Worm (Caenorhabditis elegans) whole organism, young adult: Measurements from ENCODE around the gene lpin-1.
A peak's percentile ranks its signal among the peaks of the same experiment; 100 is the strongest.

Source experiments
- B0035.1 ChIP-seq: sonication (generic microtip); optimal IDR thresholded peaks from 2 replicates; lab custom pipeline; 2016; ENCODE audit warnings: missing genetic modification characterization, mild to moderate bottlenecking, missing compliant biosample characterization, missing genotype, missing genetic modification reagents
- F10E7.11 ChIP-seq: sonication (generic microtip); optimal IDR thresholded peaks from 2 replicates; lab custom pipeline; 2017; ENCODE audit warnings: mild to moderate bottlenecking, missing genetic modification characterization, moderate library complexity, missing compliant biosample characterization
- F22D6.2 ChIP-seq: sonication (generic microtip); optimal IDR thresholded peaks from 2 replicates; lab custom pipeline; 2016; ENCODE audit warnings: mild to moderate bottlenecking, missing genetic modification characterization, missing compliant biosample characterization
- F23B12.7 ChIP-seq: sonication (generic microtip); optimal IDR thresholded peaks from 2 replicates; lab custom pipeline; 2017; ENCODE audit warnings: missing genetic modification characterization, mild to moderate bottlenecking, missing compliant biosample characterization, antibody characterized with exemption, moderate library complexity; ENCODE audit not compliant: insufficient read depth
- F39B2.1 ChIP-seq: fragments of 200-800 bp; sonication (Bioruptor generic); IDR thresholded peaks from 2 replicates; pipeline ENCODE4 v1.3.6; 2022; ENCODE audit warnings: missing genetic modification reagents, missing genetic modification characterization, missing compliant biosample characterization
- F55B11.4 ChIP-seq: sonication (generic microtip); optimal IDR thresholded peaks from 2 replicates; lab custom pipeline; 2016; ENCODE audit warnings: missing compliant biosample characterization, missing genetic modification characterization, borderline replicate concordance; ENCODE audit not compliant: insufficient read depth
- K12H6.12 ChIP-seq: fragments of 200-800 bp; sonication (Bioruptor generic); optimal IDR thresholded peaks from 2 replicates; lab custom pipeline; 2018; ENCODE audit warnings: mild to moderate bottlenecking, missing genetic modification characterization, missing compliant biosample characterization
- T07F8.4 ChIP-seq: sonication (generic microtip); optimal IDR thresholded peaks from 2 replicates; lab custom pipeline; 2016; ENCODE audit warnings: mild to moderate bottlenecking, missing genetic modification characterization, moderate library complexity, missing compliant biosample characterization
- T26A5.8 ChIP-seq: sonication (generic microtip); optimal IDR thresholded peaks from 2 replicates; lab custom pipeline; 2016; ENCODE audit warnings: missing genetic modification characterization, missing compliant biosample characterization
- Y53G8AR.9 ChIP-seq: fragments of 200-800 bp; sonication (Bioruptor generic); conservative IDR thresholded peaks from 2 replicates; pipeline ENCODE4 v1.3.6; 2022; ENCODE audit warnings: missing genetic modification reagents, missing genetic modification characterization, missing compliant biosample characterization
- akir-1 ChIP-seq: fragments of 200-800 bp; sonication (Bioruptor generic); optimal IDR thresholded peaks from 2 replicates; lab custom pipeline; 2018; ENCODE audit warnings: mild to moderate bottlenecking, missing genetic modification characterization, moderate library complexity, missing compliant biosample characterization
- ama-1 ChIP-seq, 3 experiments: fragments of 150-350 bp in 1 of 3; sonication (generic microtip) in 2 of 3; optimal IDR thresholded peaks; 2 replicates each; lab custom pipeline; 2014 to 2018; ENCODE audit warnings: missing biosample characterization in 2 of 3, missing genetic modification characterization in 2 of 3, missing genetic modification reagents in 2 of 3
- athp-1 ChIP-seq: sonication (generic microtip); optimal IDR thresholded peaks from 2 replicates; lab custom pipeline; 2017; ENCODE audit warnings: mild to moderate bottlenecking, missing genetic modification characterization, missing compliant biosample characterization
- attf-5 ChIP-seq: fragments of 200-800 bp; sonication (Bioruptor generic); optimal IDR thresholded peaks from 2 replicates; lab custom pipeline; 2018; ENCODE audit warnings: mild to moderate bottlenecking, missing genetic modification characterization, missing compliant biosample characterization
- attf-6 ChIP-seq: fragments of 200-800 bp; sonication (Bioruptor generic); IDR thresholded peaks from 2 replicates; pipeline ENCODE4 v1.3.6; 2022; ENCODE audit warnings: missing genetic modification reagents, missing genetic modification characterization, missing compliant biosample characterization
- bed-1 ChIP-seq: fragments of 200-800 bp; sonication (Bioruptor generic); IDR thresholded peaks from 2 replicates; pipeline ENCODE4 v1.3.6; 2022; ENCODE audit warnings: missing genetic modification reagents, missing genetic modification characterization, missing compliant biosample characterization
- ceh-100 ChIP-seq: fragments of 200-800 bp; sonication (Bioruptor generic); IDR thresholded peaks from 2 replicates; pipeline ENCODE4 v1.3.6; 2022; ENCODE audit warnings: missing genetic modification reagents, missing genetic modification characterization, missing compliant biosample characterization
- chd-7 ChIP-seq: sonication (generic microtip); optimal IDR thresholded peaks from 2 replicates; lab custom pipeline; 2016; ENCODE audit warnings: mild to moderate bottlenecking, missing genetic modification characterization, moderate library complexity, missing compliant biosample characterization
- die-1 ChIP-seq: sonication (generic microtip); optimal IDR thresholded peaks from 2 replicates; lab custom pipeline; 2016; ENCODE audit warnings: missing genotype, mild to moderate bottlenecking, missing genetic modification characterization, missing compliant biosample characterization
- efl-1 ChIP-seq: fragments of 150-350 bp; optimal IDR thresholded peaks from 2 replicates; lab custom pipeline; 2014; ENCODE audit warnings: missing biosample characterization, missing genetic modification reagents, missing genetic modification characterization
- egl-18 ChIP-seq: fragments of 200-800 bp; sonication (Bioruptor generic); IDR thresholded peaks from 2 replicates; pipeline ENCODE4 v1.3.6; 2022; ENCODE audit warnings: missing genetic modification reagents, missing genetic modification characterization, missing compliant biosample characterization
- egrh-3 ChIP-seq: fragments of 200-800 bp; sonication (Bioruptor generic); IDR thresholded peaks from 2 replicates; pipeline ENCODE4 v1.3.6; 2022; ENCODE audit warnings: missing genetic modification reagents, missing genetic modification characterization, missing compliant biosample characterization
- ekl-4 ChIP-seq: fragments of 200-800 bp; sonication (Bioruptor generic); IDR thresholded peaks from 2 replicates; pipeline ENCODE4 v1.3.6; 2022; ENCODE audit warnings: missing genetic modification reagents, missing genetic modification characterization, missing compliant biosample characterization
- ets-4 ChIP-seq: fragments of 200-800 bp; sonication (Bioruptor generic); optimal IDR thresholded peaks from 2 replicates; lab custom pipeline; 2018; ENCODE audit warnings: mild to moderate bottlenecking, missing genetic modification characterization, missing compliant biosample characterization
- fkh-3 ChIP-seq: sonication (generic microtip); optimal IDR thresholded peaks from 2 replicates; lab custom pipeline; 2016; ENCODE audit warnings: mild to moderate bottlenecking, missing genetic modification characterization, missing compliant biosample characterization
- hlh-26 ChIP-seq: fragments of 200-800 bp; sonication (Bioruptor generic); conservative IDR thresholded peaks from 2 replicates; pipeline ENCODE4 v1.3.6; 2022; ENCODE audit warnings: missing genetic modification reagents, missing genetic modification characterization, missing compliant biosample characterization
- hmg-1.2 ChIP-seq: fragments of 200-800 bp; sonication (Bioruptor generic); IDR thresholded peaks from 2 replicates; pipeline ENCODE4 v1.3.6; 2022; ENCODE audit warnings: missing genetic modification reagents, missing genetic modification characterization, missing compliant biosample characterization
- hmg-20 ChIP-seq: fragments of 200-800 bp; sonication (Bioruptor generic); IDR thresholded peaks from 2 replicates; pipeline ENCODE4 v1.3.6; 2022; ENCODE audit warnings: missing genetic modification reagents, missing genetic modification characterization, missing compliant biosample characterization
- let-526 ChIP-seq: fragments of 200-800 bp; sonication (Bioruptor generic); IDR thresholded peaks from 2 replicates; pipeline ENCODE4 v1.3.6; 2022; ENCODE audit warnings: missing genetic modification reagents, missing genetic modification characterization, missing compliant biosample characterization
- lin-35 ChIP-seq, 3 experiments: fragments of 150-350 bp in 2 of 3; sonication (generic microtip) in 1 of 3; optimal IDR thresholded peaks; 2 replicates each; lab custom pipeline; 2014 to 2018; ENCODE audit warnings: missing biosample characterization in 3 of 3, missing genetic modification characterization in 3 of 3, missing genetic modification reagents in 3 of 3
- lin-40 ChIP-seq: sonication (generic microtip); optimal IDR thresholded peaks from 2 replicates; lab custom pipeline; 2016; ENCODE audit warnings: missing genetic modification characterization, mild to moderate bottlenecking, missing compliant biosample characterization, missing genotype, missing genetic modification reagents
- madf-10 ChIP-seq: sonication (generic microtip); optimal IDR thresholded peaks from 2 replicates; lab custom pipeline; 2016; ENCODE audit warnings: mild to moderate bottlenecking, missing genetic modification characterization, missing compliant biosample characterization
- mcd-1 ChIP-seq: fragments of 200-800 bp; sonication (Bioruptor generic); IDR thresholded peaks from 2 replicates; pipeline ENCODE4 v1.3.6; 2022; ENCODE audit warnings: missing genetic modification reagents, missing genetic modification characterization, missing compliant biosample characterization
- mxl-1 ChIP-seq: sonication (generic microtip); optimal IDR thresholded peaks from 2 replicates; lab custom pipeline; 2016; ENCODE audit warnings: missing genetic modification characterization, missing compliant biosample characterization
- nhr-179 ChIP-seq: sonication (generic microtip); optimal IDR thresholded peaks from 2 replicates; lab custom pipeline; 2016; ENCODE audit warnings: mild to moderate bottlenecking, missing genetic modification characterization, missing compliant biosample characterization
- nhr-27 ChIP-seq: fragments of 200-800 bp; sonication (Bioruptor generic); optimal IDR thresholded peaks from 2 replicates; lab custom pipeline; 2018; ENCODE audit warnings: mild to moderate bottlenecking, missing genetic modification characterization, moderate library complexity, missing compliant biosample characterization
- rpc-1 ChIP-seq, 2 experiments: fragments of 150-350 bp in 1 of 2; sonication (generic microtip) in 1 of 2; optimal IDR thresholded peaks; 2 replicates each; lab custom pipeline; 2014 to 2018; ENCODE audit warnings: missing biosample characterization in 1 of 2, missing genetic modification characterization in 1 of 2, missing genetic modification reagents in 1 of 2, missing genotype in 1 of 2
- sdz-38 ChIP-seq: sonication (generic microtip); optimal IDR thresholded peaks from 2 replicates; lab custom pipeline; 2016; ENCODE audit warnings: missing genotype, missing genetic modification characterization, missing compliant biosample characterization
- snpc-3.4 ChIP-seq: sonication (generic microtip); optimal IDR thresholded peaks from 2 replicates; lab custom pipeline; 2017; ENCODE audit warnings: missing genetic modification characterization, mild to moderate bottlenecking, missing compliant biosample characterization, antibody characterized with exemption, moderate library complexity, missing genotype, missing genetic modification reagents
- snpc-4 ChIP-seq, 5 experiments: fragments of 150-350 bp in 1 of 5; sonication (generic microtip) in 4 of 5; optimal IDR thresholded peaks; 2 replicates each; lab custom pipeline; 2014 to 2018; ENCODE audit warnings: missing genetic modification characterization in 5 of 5, missing biosample characterization in 3 of 5, antibody characterized with exemption in 2 of 5, mild to moderate bottlenecking in 2 of 5, missing compliant biosample characterization in 2 of 5, missing genotype in 2 of 5, moderate library complexity in 2 of 5, missing genetic modification reagents in 1 of 5
- tbx-9 ChIP-seq: sonication (generic microtip); optimal IDR thresholded peaks from 2 replicates; lab custom pipeline; 2016; ENCODE audit warnings: borderline replicate concordance, missing genetic modification characterization, inconsistent platforms, missing compliant biosample characterization
- unc-130 ChIP-seq: sonication (generic microtip); optimal IDR thresholded peaks from 2 replicates; lab custom pipeline; 2016; ENCODE audit warnings: missing genetic modification reagents, missing genetic modification characterization, missing compliant biosample characterization
- xnd-1 ChIP-seq: sonication (generic microtip); optimal IDR thresholded peaks from 2 replicates; lab custom pipeline; 2016; ENCODE audit warnings: missing genotype, missing genetic modification reagents, missing genetic modification characterization, missing compliant biosample characterization
- zim-3 ChIP-seq: sonication (generic microtip); optimal IDR thresholded peaks from 2 replicates; lab custom pipeline; 2017; ENCODE audit warnings: mild to moderate bottlenecking, missing genetic modification characterization, moderate library complexity, missing compliant biosample characterization
- ztf-18 ChIP-seq: sonication (generic microtip); optimal IDR thresholded peaks from 2 replicates; lab custom pipeline; 2016; ENCODE audit warnings: missing genotype, mild to moderate bottlenecking, missing genetic modification characterization, missing compliant biosample characterization
- ztf-28 ChIP-seq: fragments of 200-800 bp; sonication (Bioruptor generic); IDR thresholded peaks from 2 replicates; pipeline ENCODE4 v1.3.6; 2022; ENCODE audit warnings: missing genetic modification reagents, missing genetic modification characterization, missing compliant biosample characterization
- ztf-3 ChIP-seq: fragments of 200-800 bp; sonication (Bioruptor generic); optimal IDR thresholded peaks from 2 replicates; lab custom pipeline; 2018; ENCODE audit warnings: mild to moderate bottlenecking, missing genetic modification characterization, missing compliant biosample characterization
- ztf-6 ChIP-seq: fragments of 200-800 bp; sonication (Bioruptor generic); IDR thresholded peaks from 2 replicates; pipeline ENCODE4 v1.3.6; 2022; ENCODE audit warnings: missing genetic modification reagents, missing genetic modification characterization, missing compliant biosample characterization

Gene lpin-1

DNA sequence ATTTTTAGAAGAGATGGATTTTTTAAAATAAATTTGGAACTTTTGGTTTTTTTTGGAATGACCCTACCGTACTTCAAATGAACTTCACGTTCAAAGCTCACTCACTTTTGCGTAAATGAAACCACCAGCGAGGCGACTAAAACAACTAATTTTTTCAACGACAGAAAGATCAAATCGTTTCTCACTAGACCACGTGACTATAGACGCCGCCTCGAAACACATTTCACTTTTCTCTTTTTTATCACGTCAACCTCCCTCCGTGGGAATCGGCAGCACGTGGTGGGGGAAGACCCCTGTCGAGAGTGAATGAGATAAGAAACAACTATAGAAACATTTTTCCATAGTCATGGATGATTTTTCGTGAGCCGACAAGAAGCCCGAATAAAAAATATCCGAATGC lies 3.4 kb upstream of the lpin-1 start (continued):
- TF ChIP-seq F22D6.2 (tag; lab: Kevin White, UChicago), result no peak
- no peak for TF ChIP-seq fkh-3 (tag; lab: Kevin White, UChicago)
- TF ChIP-seq nhr-179 (tag; lab: Kevin White, UChicago), result no peak
- TF ChIP-seq sdz-38 (tag; lab: Kevin White, UChicago), result no peak
- TF ChIP-seq nhr-27 (tag; lab: Kevin White, UChicago), result no peak
- no peak for TF ChIP-seq hlh-26 (GFP tag; lab: Robert Waterston, UW)
- TF ChIP-seq hmg-20 (GFP tag; lab: Robert Waterston, UW), result no peak
- TF ChIP-seq ets-4, result no peak
- no peak for TF ChIP-seq zim-3 (tag; lab: Kevin White, UChicago)
- no peak; the same call in 1 of the 2 replicates for TF ChIP-seq egrh-3
- peak; percentile 57 for TF ChIP-seq madf-10 (tag; lab: Kevin White, UChicago)
- TF ChIP-seq akir-1 (GFP tag; lab: Kevin White, UChicago), result no peak
- no peak for TF ChIP-seq die-1 (tag; lab: Kevin White, UChicago)
- TF ChIP-seq efl-1 (GFP tag; lab: Kevin White, UChicago), result no peak
- TF ChIP-seq F23B12.7 (tag; lab: Kevin White, UChicago), result peak; percentile 51
- TF ChIP-seq snpc-4 (GFP tag; optimal IDR thresholded peaks at IDR 0.05; lab: Kevin White, UChicago), result no peak
- peak in 1 of 4 experiments; percentile 20 for TF ChIP-seq snpc-4 (tag; optimal IDR thresholded peaks at IDR 0.05; lab: Kevin White, UChicago)
- peak; percentile 44 for TF ChIP-seq lin-40 (tag; lab: Kevin White, UChicago)
- TF ChIP-seq attf-5, result no peak
- no peak for TF ChIP-seq ceh-100 (GFP tag; lab: Robert Waterston, UW)
- no peak for TF ChIP-seq egl-18 (GFP tag; lab: Robert Waterston, UW)
- no peak for TF ChIP-seq ztf-28 (GFP tag; lab: Robert Waterston, UW)
- TF ChIP-seq unc-130 (GFP tag; lab: Kevin White, UChicago), result no peak
- peak in 1 of 3 experiments; percentile 33 for TF ChIP-seq lin-35 (GFP tag; optimal IDR thresholded peaks at IDR 0.05; lab: Kevin White, UChicago)
- no peak for TF ChIP-seq ztf-18 (tag; lab: Kevin White, UChicago)
- no peak for TF ChIP-seq bed-1 (GFP tag; lab: Robert Waterston, UW)
- TF ChIP-seq ekl-4, result no peak; the same call in 1 of the 2 replicates
- TF ChIP-seq T07F8.4 (tag; lab: Kevin White, UChicago), result no peak
- no peak for TF ChIP-seq ztf-6
- no peak for TF ChIP-seq ztf-3
- no peak for TF ChIP-seq T26A5.8 (tag; lab: Kevin White, UChicago)
- TF ChIP-seq let-526 (GFP tag; lab: Robert Waterston, UW), result peak; percentile 42; the same call in 1 of the 2 replicates
- TF ChIP-seq chd-7, result peak; percentile 77
- no peak for TF ChIP-seq F10E7.11 (tag; lab: Kevin White, UChicago)
- TF ChIP-seq snpc-3.4 (tag; lab: Kevin White, UChicago), result peak; percentile 7
- no peak for TF ChIP-seq F39B2.1
- TF ChIP-seq F55B11.4 (tag; lab: Kevin White, UChicago), result no peak
- peak; percentile 28; the same call in 1 of the 2 replicates for TF ChIP-seq hmg-1.2 (GFP tag; lab: Robert Waterston, UW)
- TF ChIP-seq mxl-1 (tag; lab: Kevin White, UChicago), result no peak
- no peak for TF ChIP-seq xnd-1 (tag; lab: Kevin White, UChicago)
- TF ChIP-seq mcd-1 (GFP tag; lab: Robert Waterston, UW), result peak; percentile 15; the same call in 1 of the 2 replicates
- TF ChIP-seq Y53G8AR.9, result no peak
- TF ChIP-seq rpc-1 (optimal IDR thresholded peaks at IDR 0.05; lab: Kevin White, UChicago), result no peak
- TF ChIP-seq rpc-1 (tag; optimal IDR thresholded peaks at IDR 0.05; lab: Kevin White, UChicago), result no peak
- no peak for TF ChIP-seq athp-1 (tag; lab: Kevin White, UChicago)
- TF ChIP-seq tbx-9 (tag; lab: Kevin White, UChicago), result no peak
- no peak for TF ChIP-seq K12H6.12
- TF ChIP-seq ama-1 (optimal IDR thresholded peaks at IDR 0.05; lab: Kevin White, UChicago), result no peak
- no peak for TF ChIP-seq ama-1 (GFP tag; optimal IDR thresholded peaks at IDR 0.05; lab: Kevin White, UChicago)
- TF ChIP-seq B0035.1 (tag; lab: Kevin White, UChicago), result no peak
- TF ChIP-seq attf-6 (GFP tag; lab: Robert Waterston, UW), result no peak
